Worm (Caenorhabditis elegans): ENCODE measurements around the gene C06A1.3.
A peak's percentile ranks its signal among the peaks of the same experiment; 100 is the strongest.

Gene C06A1.3

DNA sequence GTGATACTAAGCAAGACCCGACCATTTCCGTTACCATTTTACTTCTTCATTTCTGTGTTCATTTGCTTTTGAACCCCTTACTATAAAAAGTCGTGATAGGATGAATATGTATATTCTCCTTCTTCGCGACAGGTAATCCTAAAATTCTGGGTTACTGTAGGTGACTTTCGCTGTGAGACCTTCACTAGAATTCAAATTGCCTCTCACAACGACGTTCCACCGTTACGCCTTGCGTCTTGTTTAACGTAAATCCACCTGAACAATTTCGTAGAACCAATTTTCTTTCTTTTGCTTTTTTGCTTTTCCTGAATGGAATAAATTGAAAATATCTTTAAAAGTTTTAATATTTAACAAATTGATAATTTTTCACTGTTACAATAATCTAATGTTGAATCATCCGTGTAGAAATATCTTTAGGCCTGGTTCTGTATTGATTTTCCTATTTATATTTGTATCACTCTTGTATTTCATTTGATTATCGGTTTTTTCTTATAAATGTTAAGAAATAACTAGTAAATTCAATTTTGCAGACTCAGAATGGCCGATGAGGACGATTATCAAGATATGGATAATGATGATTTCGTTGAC is 6.9 kb downstream of the C06A1.3 start, which contains the start of gene rpb-6:
TSS of gene rpb-6 (plus strand) at position 538 of the 588 bp plus-strand sequence.
- no peak for TF ChIP-seq nhr-77 (tag; optimal IDR thresholded peaks at IDR 0.05)
- TF ChIP-seq ceh-82 (tag; optimal IDR thresholded peaks at IDR 0.05): no peak
- peak; percentile 25 for TF ChIP-seq C16A3.4 (tag; optimal IDR thresholded peaks at IDR 0.05)
- no peak for TF ChIP-seq ceh-90 (tag; optimal IDR thresholded peaks at IDR 0.05)
- no peak for TF ChIP-seq nhr-12 (tag; optimal IDR thresholded peaks at IDR 0.05)
- TF ChIP-seq skn-1 (tag; optimal IDR thresholded peaks at IDR 0.05): peak; percentile 20
- no peak for TF ChIP-seq ceh-88 (GFP tag; IDR thresholded peaks at IDR 0.05)
- no peak for TF ChIP-seq unc-30 (tag; optimal IDR thresholded peaks at IDR 0.05)
- TF ChIP-seq sptf-1 (tag; optimal IDR thresholded peaks at IDR 0.05): no peak
- TF ChIP-seq aha-1 (tag; optimal IDR thresholded peaks at IDR 0.05): no peak
- peak; percentile 37 to 87 for TF ChIP-seq efl-1 (optimal IDR thresholded peaks at IDR 0.05)
- TF ChIP-seq efl-1 (GFP tag; optimal IDR thresholded peaks at IDR 0.05 in 1 of 2): peak; percentile 87 to 99
- TF ChIP-seq alr-1 (tag; optimal IDR thresholded peaks at IDR 0.05; ENCODE audit: borderline replicate concordance): no peak
- TF ChIP-seq lin-13 (GFP tag; optimal IDR thresholded peaks at IDR 0.05): peak; percentile 24
- no peak for TF ChIP-seq unc-62 (GFP tag; optimal IDR thresholded peaks at IDR 0.05)
- TF ChIP-seq mef-2 (tag; optimal IDR thresholded peaks at IDR 0.05): no peak
- peak; percentile 54 for TF ChIP-seq blmp-1 (tag; optimal IDR thresholded peaks at IDR 0.05)
- TF ChIP-seq mab-9 (GFP tag; IDR thresholded peaks at IDR 0.05): no peak
- TF ChIP-seq dpl-1 (GFP tag; optimal IDR thresholded peaks at IDR 0.05): peak; percentile 75 to 88 (median 84)
- peak; percentile 38 for TF ChIP-seq nhr-47 (tag; optimal IDR thresholded peaks at IDR 0.05)
- no peak for TF ChIP-seq ceh-8 (GFP tag; optimal IDR thresholded peaks at IDR 0.05)
- TF ChIP-seq nhr-71 (tag; optimal IDR thresholded peaks at IDR 0.05): peak; percentile 39
- TF ChIP-seq irx-1 (tag; optimal IDR thresholded peaks at IDR 0.05): no peak
- TF ChIP-seq lin-35 (GFP tag; optimal IDR thresholded peaks at IDR 0.05): peak; percentile 73 to 94
- TF ChIP-seq hlh-4 (tag; optimal IDR thresholded peaks at IDR 0.05): no peak
- TF ChIP-seq nhr-84 (tag; optimal IDR thresholded peaks at IDR 0.05): no peak
- peak; percentile 41 for TF ChIP-seq rnt-1 (tag; optimal IDR thresholded peaks at IDR 0.05)
- TF ChIP-seq fkh-10 (GFP tag; optimal IDR thresholded peaks at IDR 0.05): no peak
- peak in 1 of 6 experiments; percentile 2 for TF ChIP-seq elt-3 (tag; optimal IDR thresholded peaks at IDR 0.05)
- TF ChIP-seq mep-1 (tag; optimal IDR thresholded peaks at IDR 0.05): peak; percentile 52
- TF ChIP-seq snu-23 (GFP tag; optimal IDR thresholded peaks at IDR 0.05): peak; percentile 17
- peak; percentile 7 for TF ChIP-seq nhr-20 (tag; optimal IDR thresholded peaks at IDR 0.05)
- TF ChIP-seq lsy-2 (tag; optimal IDR thresholded peaks at IDR 0.05): peak; percentile 52 to 86
- no peak for TF ChIP-seq xbp-1 (tag; optimal IDR thresholded peaks at IDR 0.05)

DNA sequence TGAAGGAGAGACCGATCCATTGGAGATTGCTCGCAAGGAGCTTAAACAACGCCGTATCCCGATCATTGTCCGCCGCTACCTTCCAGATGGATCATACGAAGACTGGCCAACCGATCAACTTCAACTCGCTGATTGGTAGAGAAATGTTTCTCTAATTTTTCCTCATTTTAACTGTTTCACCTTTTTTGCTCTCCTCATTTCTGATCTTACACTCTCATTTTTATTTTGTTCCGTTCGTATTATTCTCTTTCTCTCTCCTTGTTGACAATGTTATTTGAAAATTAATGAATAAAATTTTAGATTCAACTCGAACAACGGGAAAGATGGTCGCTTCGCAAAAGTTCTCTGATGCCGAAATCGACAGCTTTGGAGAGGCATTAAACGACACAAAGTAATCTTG is 7.6 kb downstream of the C06A1.3 start, which contains the start of gene dohh-1:
TSS of gene dohh-1 (plus strand) at position 301 of the 400 bp plus-strand sequence.
- TF ChIP-seq ces-1 (GFP tag; optimal IDR thresholded peaks at IDR 0.05): no peak
- no peak for TF ChIP-seq mep-1 (tag; optimal IDR thresholded peaks at IDR 0.05)
- no peak for TF ChIP-seq ceh-8 (GFP tag; optimal IDR thresholded peaks at IDR 0.05)
- no peak for TF ChIP-seq efl-1 (optimal IDR thresholded peaks at IDR 0.05)
- TF ChIP-seq efl-1 (GFP tag; optimal IDR thresholded peaks at IDR 0.05 in 1 of 2): peak in 1 of 2 experiments; percentile 14

DNA sequence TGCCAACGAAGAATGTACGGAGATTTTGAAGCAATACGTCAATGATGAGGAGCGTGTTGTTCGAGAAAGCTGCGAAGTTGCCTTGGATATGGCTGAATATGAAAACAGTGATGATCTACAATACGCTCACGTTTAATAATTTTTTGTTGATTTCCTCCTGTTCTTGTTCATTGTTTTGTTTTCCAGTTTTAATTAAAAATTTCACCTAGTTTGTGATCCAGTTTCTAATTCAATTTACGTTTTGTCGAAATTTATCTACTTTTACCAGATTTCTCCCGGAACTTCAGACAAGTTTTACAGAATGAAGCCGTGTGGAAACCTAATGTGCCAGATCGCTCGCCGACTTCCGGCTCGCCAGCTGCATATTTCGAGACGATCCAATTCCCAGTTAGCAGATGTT is 8.8 kb downstream of the C06A1.3 start, which contains the start of gene dap-3:
TSS of gene dap-3 (plus strand) at position 301 of the 400 bp plus-strand sequence.
- TF ChIP-seq aha-1 (tag; optimal IDR thresholded peaks at IDR 0.05): no peak
- TF ChIP-seq nhr-11 (tag; optimal IDR thresholded peaks at IDR 0.05): no peak
- TF ChIP-seq irx-1 (tag; optimal IDR thresholded peaks at IDR 0.05): no peak
- TF ChIP-seq zip-4 (GFP tag; optimal IDR thresholded peaks at IDR 0.05): no peak
- no peak for TF ChIP-seq C34B4.2 (tag; optimal IDR thresholded peaks at IDR 0.05)
- TF ChIP-seq elt-2 (tag; optimal IDR thresholded peaks at IDR 0.05): no peak
- TF ChIP-seq hpl-2 (GFP tag; optimal IDR thresholded peaks at IDR 0.05): no peak
- no peak for TF ChIP-seq swsn-7 (tag; optimal IDR thresholded peaks at IDR 0.05)
- no peak for TF ChIP-seq pag-3 (tag; optimal IDR thresholded peaks at IDR 0.05; ENCODE audit: borderline replicate concordance, insufficient read depth)

Data from whole organism, L1 larva.